Worm (Caenorhabditis elegans): ENCODE results near the gene sto-1.

Gene sto-1

ce11 chrX:7569685-7570518, 7.3 kb downstream of the sto-1 start, which contains the start of gene apy-1 (continued):
- no peak for TF ChIP-seq nhr-42 (GFP tag; IDR thresholded peaks at IDR 0.05)
- no peak for TF ChIP-seq zfp-2 (tag; optimal IDR thresholded peaks at IDR 0.05)
- no peak for TF ChIP-seq fos-1 (tag; optimal IDR thresholded peaks at IDR 0.05)
- no peak for TF ChIP-seq mdt-29 (GFP tag; IDR thresholded peaks at IDR 0.05)
- no peak for TF ChIP-seq F26F4.8 (GFP tag; conservative IDR thresholded peaks at IDR 0.05)
- 0 out of 2 replicates have a peak, but pooled peaks have one; percentile 31 for TF ChIP-seq php-3 (GFP tag; IDR thresholded peaks at IDR 0.05)
- no peak for TF ChIP-seq egl-43 (GFP tag; IDR thresholded peaks at IDR 0.05)
- TF ChIP-seq pqm-1 (tag; optimal IDR thresholded peaks at IDR 0.05) = peak; percentile 36
- TF ChIP-seq saeg-2 (GFP tag; IDR thresholded peaks at IDR 0.05) = no peak
- no peak for TF ChIP-seq ceh-82 (tag; optimal IDR thresholded peaks at IDR 0.05)
- TF ChIP-seq lin-29 (GFP tag; IDR thresholded peaks at IDR 0.05) = no peak
- TF ChIP-seq unc-39 (tag; optimal IDR thresholded peaks at IDR 0.05) = no peak
- TF ChIP-seq nhr-10 (tag; optimal IDR thresholded peaks at IDR 0.05) = no peak
- peak; percentile 32 for TF ChIP-seq nhr-102 (tag; optimal IDR thresholded peaks at IDR 0.05)
- no peak for TF ChIP-seq ztf-11 (tag; optimal IDR thresholded peaks at IDR 0.05)
- TF ChIP-seq dmd-6 (GFP tag; IDR thresholded peaks at IDR 0.05) = peak; percentile 41; the same call in 1 of the 2 replicates

DNA sequence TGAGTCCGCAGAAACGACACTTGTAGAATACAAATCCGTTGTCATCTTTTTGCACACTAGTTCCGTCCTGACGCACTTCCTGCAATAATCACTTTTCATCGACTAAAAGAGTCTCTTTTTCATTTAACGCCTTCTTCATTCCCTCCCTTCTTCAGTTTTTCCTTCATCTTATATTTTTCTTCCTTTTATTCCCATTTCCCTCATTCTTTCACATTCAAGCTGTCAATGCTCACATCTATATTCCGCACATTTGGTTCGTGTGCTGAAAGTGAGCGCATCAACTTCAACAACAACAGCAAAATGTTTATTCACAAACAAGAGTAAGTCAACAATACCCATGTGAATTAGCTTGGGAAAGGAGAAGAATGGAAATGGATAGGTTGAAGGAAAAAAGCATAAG, 9.4 kb downstream of the sto-1 start, which contains the start of gene pcyt-1:
pcyt-1 (plus strand) TSS at position 301 of the 400 bp plus-strand sequence.
- TF ChIP-seq pha-4 (GFP tag; IDR thresholded peaks at IDR 0.05) (no peak), pha-4 (tag; optimal IDR thresholded peaks at IDR 0.05) (no peak), unc-39 (tag; optimal IDR thresholded peaks at IDR 0.05) (no peak), nhr-111 (GFP tag; optimal IDR thresholded peaks at IDR 0.05) (no peak), ztf-11 (tag; optimal IDR thresholded peaks at IDR 0.05) (no peak), T20F7.1 (GFP tag; optimal IDR thresholded peaks at IDR 0.05) (no peak), nhr-10 (tag; optimal IDR thresholded peaks at IDR 0.05) (no peak), dpl-1 (GFP tag; optimal IDR thresholded peaks at IDR 0.05) (no peak), ctbp-1 (GFP tag; IDR thresholded peaks at IDR 0.05) (no peak), nhr-77 (tag; optimal IDR thresholded peaks at IDR 0.05) (no peak), nhr-25 (tag; optimal IDR thresholded peaks at IDR 0.05; ENCODE audit: borderline replicate concordance, insufficient read depth) (no peak), zfp-2 (tag; optimal IDR thresholded peaks at IDR 0.05) (no peak), gei-8 (GFP tag; optimal IDR thresholded peaks at IDR 0.05) (no peak), ceh-82 (tag; optimal IDR thresholded peaks at IDR 0.05) (no peak), skn-1 (tag; optimal IDR thresholded peaks at IDR 0.05) (no peak), zfp-3 (GFP tag; conservative IDR thresholded peaks at IDR 0.05) (no peak), mdt-29 (GFP tag; IDR thresholded peaks at IDR 0.05) (no peak)

DNA sequence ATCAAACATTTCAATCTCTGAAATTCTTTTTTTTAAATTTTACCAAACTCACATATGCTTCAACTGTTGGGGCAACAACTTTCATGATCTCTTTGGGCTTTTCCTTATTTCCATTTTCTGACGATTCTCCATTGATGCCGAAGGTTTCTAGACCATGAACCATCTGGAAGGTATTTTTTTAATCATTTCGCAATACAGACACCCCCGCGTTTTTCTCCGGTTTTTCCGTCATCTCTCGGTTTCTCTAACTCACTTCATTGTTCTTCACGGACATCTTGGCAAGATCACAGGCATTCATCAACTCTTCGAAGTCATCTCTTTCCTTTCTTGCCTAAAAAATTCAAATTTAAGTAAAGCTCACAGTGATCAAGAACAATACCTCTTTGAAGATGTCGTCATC, 10.5 kb downstream of the sto-1 start:
- peak; percentile 5 for TF ChIP-seq aha-1 (tag)
- TF ChIP-seq tra-1 (GFP tag; IDR thresholded peaks at IDR 0.05) = no peak
- TF ChIP-seq Y75B8A.6 (GFP tag; IDR thresholded peaks at IDR 0.05) = no peak
- TF ChIP-seq lir-3 (tag; optimal IDR thresholded peaks at IDR 0.05) = no peak

ce11 chrX:7573572-7573628, 10.8 kb downstream of the sto-1 start, which contains the start of the genes unc-98 and F08C6.18:
Gene unc-98 (minus strand): TSS chrX:7573619.
Gene F08C6.18 (minus strand): TSS chrX:7573628.
- TF ChIP-seq unc-39 (tag; optimal IDR thresholded peaks at IDR 0.05) = no peak
- no peak for TF ChIP-seq Y105C5A.15 (GFP tag; IDR thresholded peaks at IDR 0.05)
- TF ChIP-seq set-16 (GFP tag; IDR thresholded peaks at IDR 0.05) = no peak
- TF ChIP-seq nhr-111 (GFP tag; optimal IDR thresholded peaks at IDR 0.05) = no peak
- TF ChIP-seq mdt-29 (GFP tag; IDR thresholded peaks at IDR 0.05) = no peak

DNA sequence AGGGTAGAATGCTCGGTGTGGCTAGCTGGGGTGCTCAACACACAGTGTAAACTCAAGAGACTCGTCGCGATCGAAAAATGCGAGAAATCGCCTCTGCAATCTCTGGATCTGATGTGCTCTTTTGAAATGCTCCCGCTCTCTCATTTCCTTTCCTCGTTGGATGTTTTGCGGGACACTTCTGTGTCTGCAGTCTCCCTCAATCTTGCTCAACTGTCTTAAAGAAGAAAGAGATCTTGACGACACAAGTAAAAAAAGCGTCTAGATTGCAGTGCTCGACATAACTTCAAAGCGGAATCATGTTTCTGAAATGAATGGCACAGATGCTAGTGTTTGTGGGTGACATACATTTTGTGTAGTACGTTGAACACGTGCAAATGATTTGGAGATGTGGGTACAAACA, 11.0 kb downstream of the sto-1 start:
- TF ChIP-seq zag-1 (tag; optimal IDR thresholded peaks at IDR 0.05) (no peak), hlh-11 (tag; optimal IDR thresholded peaks at IDR 0.05) (peak; percentile 45), hmg-1.1 (GFP tag; IDR thresholded peaks at IDR 0.05) (peak; percentile 37; the same call in 1 of the 2 replicates), lin-13 (GFP tag; optimal IDR thresholded peaks at IDR 0.05) (no peak), nhr-11 (tag; optimal IDR thresholded peaks at IDR 0.05) (peak; percentile 51), daf-16 (GFP tag; optimal IDR thresholded peaks at IDR 0.05) (peak in 1 of 2 experiments; percentile 45), daf-16 (tag; optimal IDR thresholded peaks at IDR 0.05) (no peak)

Measured in whole organism, L4 larva.